Worm (Caenorhabditis elegans) whole organism, L4/young adult: ENCODE data around the gene apl-1.

Experiments used
- W03F9.2 ChIP-seq: fragments of 150-350 bp; optimal IDR thresholded peaks from 2 replicates; lab custom pipeline; 2014; ENCODE audit warnings: missing biosample characterization, missing genetic modification characterization
- him-1 ChIP-seq: sonication (generic microtip); optimal IDR thresholded peaks from 2 replicates; lab custom pipeline; 2016; ENCODE audit warnings: missing genotype, missing genetic modification reagents, missing genetic modification characterization, missing compliant biosample characterization

DNA sequence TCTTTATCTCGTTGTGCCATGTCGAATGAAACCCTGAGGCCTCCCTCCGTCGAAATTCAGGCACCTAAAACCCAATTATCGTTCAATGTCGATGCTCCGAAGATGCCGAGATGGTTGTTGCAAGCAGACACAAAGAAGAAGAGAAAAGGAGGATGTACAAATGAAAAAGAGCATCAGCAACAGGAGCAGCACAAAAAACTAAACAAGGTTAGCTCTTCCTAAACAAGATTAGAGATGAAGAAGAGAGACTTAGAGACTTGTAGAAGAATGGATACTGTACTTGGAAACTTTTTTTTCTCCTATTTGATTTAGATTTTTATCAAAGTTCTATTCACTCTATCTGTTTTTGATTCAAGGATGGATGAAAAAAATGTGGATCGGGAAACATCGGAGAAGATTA, 905 bp upstream of the apl-1 start:
- TF ChIP-seq him-1 (tag; lab: Kevin White, UChicago) = no peak
- no peak for TF ChIP-seq W03F9.2 (tag; lab: Kevin White, UChicago)
